Worm (Caenorhabditis elegans): ENCODE data around the gene C45G7.4.

DNA sequence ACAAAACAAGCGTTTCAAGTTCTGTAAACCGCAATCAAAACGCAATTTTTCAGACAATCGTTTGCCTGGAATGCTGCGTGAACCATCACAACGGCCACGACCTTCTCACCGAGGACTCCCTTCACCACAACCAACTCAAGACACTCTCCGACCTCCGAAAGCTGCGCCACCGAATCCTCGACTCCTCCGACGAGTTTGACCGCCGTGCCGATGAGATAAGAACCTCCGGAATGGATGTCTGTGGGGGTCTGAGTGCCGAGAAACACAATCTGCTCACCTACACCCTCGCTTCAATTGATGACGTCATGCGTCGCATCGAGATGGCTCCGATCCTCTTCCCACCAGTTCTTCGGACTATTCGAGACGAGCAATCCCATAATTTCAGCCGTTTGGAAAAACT is 1.6 kb downstream of the C45G7.4 start:
- TF ChIP-seq pros-1 (tag; optimal IDR thresholded peaks at IDR 0.05) (no peak), pat-9 (tag; optimal IDR thresholded peaks at IDR 0.05) (no peak), ceh-31 (tag; optimal IDR thresholded peaks at IDR 0.05) (no peak)

All from whole organism, late embryonic.